Worm (Caenorhabditis elegans) whole organism, L4 larva: ENCODE data around the gene srt-52.

Source experiments
- ama-1 ChIP-seq: fragments of 150-350 bp; optimal IDR thresholded peaks from 2 replicates; lab custom pipeline; 2014; ENCODE audit warnings: inconsistent platforms, mixed read lengths
- duxl-1 ChIP-seq: sonication (generic microtip); optimal IDR thresholded peaks from 2 replicates; lab custom pipeline; 2016; ENCODE audit warnings: mild to moderate bottlenecking, missing genetic modification characterization, moderate library complexity, missing compliant biosample characterization; ENCODE audit not compliant: poor library complexity
- fkh-10 ChIP-seq: fragments of 150-350 bp; optimal IDR thresholded peaks from 2 replicates; lab custom pipeline; 2014; ENCODE audit warnings: missing biosample characterization, missing genetic modification reagents, missing genetic modification characterization
- lin-39 ChIP-seq: fragments of 150-350 bp; optimal IDR thresholded peaks from 2 replicates; lab custom pipeline; 2014; ENCODE audit warnings: missing biosample characterization, missing genetic modification reagents, missing genetic modification characterization
- madf-5 ChIP-seq, 2 experiments: fragments of 200-800 bp; sonication (Bioruptor generic); IDR thresholded peaks; 2 replicates each; pipeline ENCODE4 v1.3.6; 2022; ENCODE audit warnings: missing compliant biosample characterization in 2 of 2, missing genetic modification characterization in 2 of 2
- nhr-237 ChIP-seq: sonication (generic microtip); optimal IDR thresholded peaks from 2 replicates; lab custom pipeline; 2017; ENCODE audit warnings: missing biosample characterization, missing genetic modification characterization
- nhr-28 ChIP-seq: fragments of 150-350 bp; optimal IDR thresholded peaks from 2 replicates; lab custom pipeline; 2014; ENCODE audit warnings: missing biosample characterization, missing genetic modification characterization
- nhr-77 ChIP-seq: fragments of 150-350 bp; optimal IDR thresholded peaks from 2 replicates; lab custom pipeline; 2014; ENCODE audit warnings: missing biosample characterization, missing genetic modification characterization
- pha-4 ChIP-seq, 2 experiments: fragments of 150-350 bp in 1 of 2; fragments of 200-800 bp in 1 of 2; sonication (Bioruptor generic) in 1 of 2; IDR thresholded peaks in 1 of 2; optimal IDR thresholded peaks in 1 of 2; 2 replicates each; pipeline versions ENCODE4 v1.3.6 to Lab custom; 2014 to 2022; ENCODE audit warnings: missing genetic modification characterization in 2 of 2, missing genetic modification reagents in 2 of 2, missing biosample characterization in 1 of 2, missing compliant biosample characterization in 1 of 2
- unc-39 ChIP-seq: sonication (generic microtip); optimal IDR thresholded peaks from 2 replicates; lab custom pipeline; 2017; ENCODE audit warnings: missing biosample characterization, missing genetic modification characterization
- vab-7 ChIP-seq: fragments of 200-800 bp; sonication (Bioruptor generic); IDR thresholded peaks from 2 replicates; pipeline ENCODE4 v1.3.6; 2022; ENCODE audit warnings: missing genetic modification reagents, missing genetic modification characterization, missing compliant biosample characterization

- TF ChIP-seq nhr-77 (tag; lab: Kevin White, UChicago) (no peak), nhr-28 (tag; lab: Kevin White, UChicago) (peak; percentile 6), ama-1 (lab: Kevin White, UChicago) (no peak), nhr-237 (no peak), unc-39 (tag; lab: Kevin White, UChicago) (no peak), pha-4 (GFP tag; IDR thresholded peaks at IDR 0.05; lab: Robert Waterston, UW) (peak; percentile 88; the same call in 1 of the 2 replicates), pha-4 (tag; optimal IDR thresholded peaks at IDR 0.05; lab: Kevin White, UChicago) (no peak), duxl-1 (peak; percentile 77), vab-7 (no peak; the same call in 1 of the 2 replicates), madf-5 (GFP tag; IDR thresholded peaks at IDR 0.05; lab: Robert Waterston, UW) (peak; percentile 79 to 89; a peak in 3 of 4 replicates), lin-39 (tag; lab: Kevin White, UChicago) (no peak), fkh-10 (GFP tag; lab: Kevin White, UChicago) (no peak)
Measured at ce11 chrV:53286-53685, 2.6 kb downstream of the srt-52 start.
